Fruit fly (Drosophila melanogaster) whole organism, embryonic: ENCODE results near the gene CG18810.

ENCODE experiments used
- Aef1 ChIP-seq: fragments of 200-800 bp; sonication (Bioruptor generic); IDR thresholded peaks from 3 replicates; pipeline ENCODE4 v1.3.6; 2022; ENCODE audit warnings: missing biosample characterization, missing genetic modification characterization
- CG10366 ChIP-seq: fragments of 200-800 bp; sonication (Bioruptor generic); IDR thresholded peaks from 2 replicates; pipeline ENCODE4 v1.3.6; 2022; ENCODE audit warnings: missing biosample characterization, missing genetic modification characterization
- CG12659 ChIP-seq: fragments of 200-800 bp; sonication (Bioruptor generic); optimal IDR thresholded peaks from 3 replicates; lab custom pipeline; 2017; ENCODE audit warnings: mild to moderate bottlenecking, missing biosample characterization, missing genetic modification reagents, missing genetic modification characterization
- CG12744 ChIP-seq: fragments of 200-800 bp; sonication (Bioruptor generic); optimal IDR thresholded peaks from 2 replicates; lab custom pipeline; 2016; ENCODE audit warnings: missing biosample characterization, missing genetic modification characterization
- CG13894 ChIP-seq: fragments of 200-800 bp; sonication (Bioruptor generic); optimal IDR thresholded peaks from 3 replicates; lab custom pipeline; 2018; ENCODE audit warnings: missing biosample characterization, mild to moderate bottlenecking, missing genetic modification characterization, moderate library complexity
- CG18476 ChIP-seq: fragments of 200-800 bp; sonication (Bioruptor generic); optimal IDR thresholded peaks from 2 replicates; lab custom pipeline; 2016; ENCODE audit warnings: missing biosample characterization, mild to moderate bottlenecking, missing genetic modification characterization
- CG5180 ChIP-seq: fragments of 200-800 bp; sonication (Bioruptor generic); optimal IDR thresholded peaks from 3 replicates; lab custom pipeline; 2017; ENCODE audit warnings: missing biosample characterization, missing genetic modification characterization, mild to moderate bottlenecking, moderate library complexity, missing genetic modification reagents
- CG8359 ChIP-seq: fragments of 200-800 bp; sonication (Bioruptor generic); optimal IDR thresholded peaks from 2 replicates; lab custom pipeline; 2017; ENCODE audit warnings: missing biosample characterization, mild to moderate bottlenecking, missing genetic modification characterization, borderline replicate concordance
- CG9609 ChIP-seq: fragments of 200-800 bp; sonication (Bioruptor generic); optimal IDR thresholded peaks from 3 replicates; lab custom pipeline; 2016; ENCODE audit warnings: missing biosample characterization, missing genetic modification characterization
- CG9932 ChIP-seq: fragments of 200-800 bp; sonication (Bioruptor generic); IDR thresholded peaks from 2 replicates; pipeline ENCODE4 v1.3.6; 2022; ENCODE audit warnings: missing biosample characterization, missing genetic modification characterization
- CHES-1-like ChIP-seq: fragments of 200-800 bp; sonication (Bioruptor generic); optimal IDR thresholded peaks from 2 replicates; lab custom pipeline; 2016; ENCODE audit warnings: missing biosample characterization, missing genetic modification characterization
- Dbx ChIP-seq: fragments of 200-800 bp; sonication (Bioruptor generic); IDR thresholded peaks from 3 replicates; pipeline ENCODE4 v1.3.6; 2022; ENCODE audit warnings: missing biosample characterization, missing genetic modification characterization
- Dfd ChIP-seq, 2 experiments: fragments of >200 bp; optimal IDR thresholded peaks; 2 replicates each; lab custom pipeline; 2017; ENCODE audit warnings: missing biosample characterization in 2 of 2, missing genetic modification characterization in 2 of 2
- Dll ChIP-seq: fragments of 200-800 bp; sonication (Bioruptor generic); IDR thresholded peaks from 4 replicates; pipeline ENCODE4 v1.3.6; 2022; ENCODE audit warnings: missing biosample characterization, missing genetic modification characterization; ENCODE audit not compliant: partially characterized antibody
- Ets65A ChIP-seq: fragments of 200-800 bp; sonication (Bioruptor generic); peaks from one replicate; lab custom pipeline; 2016; ENCODE audit warnings: missing biosample characterization, missing genetic modification characterization
- Gug ChIP-seq: fragments of 200-800 bp; sonication (Bioruptor generic); IDR thresholded peaks from 4 replicates; pipeline ENCODE4 v1.3.6; 2022; ENCODE audit warnings: missing biosample characterization, missing genetic modification characterization
- Poxn ChIP-seq: fragments of 200-800 bp; sonication (Bioruptor generic); IDR thresholded peaks from 2 replicates; pipeline ENCODE4 v1.3.6; 2022; ENCODE audit warnings: missing biosample characterization, missing genetic modification characterization
- ase ChIP-seq: fragments of 200-800 bp; sonication (Bioruptor generic); IDR thresholded peaks from 3 replicates; pipeline ENCODE4 v1.3.6; 2022; ENCODE audit warnings: missing biosample characterization, missing genetic modification characterization
- ash1 ChIP-seq: fragments of 200-800 bp; sonication (Bioruptor generic); optimal IDR thresholded peaks from 2 replicates; lab custom pipeline; 2018; ENCODE audit warnings: missing biosample characterization, mild to moderate bottlenecking, missing genetic modification characterization
- ato ChIP-seq: fragments of 200-800 bp; sonication (Bioruptor generic); IDR thresholded peaks from 2 replicates; pipeline ENCODE4 v1.3.6; 2022; ENCODE audit warnings: missing biosample characterization, missing genetic modification characterization; ENCODE audit not compliant: partially characterized antibody
- chn ChIP-seq: fragments of 200-800 bp; sonication (Bioruptor generic); optimal IDR thresholded peaks from 2 replicates; lab custom pipeline; 2016; ENCODE audit warnings: missing biosample characterization, missing genetic modification characterization
- fd3F ChIP-seq: fragments of 200-800 bp; sonication (Bioruptor generic); optimal IDR thresholded peaks from 2 replicates; lab custom pipeline; 2018; ENCODE audit warnings: missing biosample characterization, mild to moderate bottlenecking, missing genetic modification characterization, moderate library complexity
- kni ChIP-seq: fragments of 200-800 bp; sonication (Bioruptor generic); optimal IDR thresholded peaks from 3 replicates; lab custom pipeline; 2017; ENCODE audit warnings: mild to moderate bottlenecking, missing biosample characterization, missing genetic modification reagents, missing genetic modification characterization
- lola ChIP-seq, 3 experiments: fragments of >200 bp in 2 of 3; fragments of 200-800 bp in 1 of 3; sonication (Bioruptor generic) in 1 of 3; optimal IDR thresholded peaks; 2 replicates each; lab custom pipeline; 2017 to 2019; ENCODE audit warnings: missing biosample characterization in 3 of 3, missing genetic modification characterization in 3 of 3, mild to moderate bottlenecking in 1 of 3, moderate library complexity in 1 of 3
- pan ChIP-seq, 4 experiments: fragments of >200 bp in 3 of 4; fragments of 200-800 bp in 1 of 4; sonication (Bioruptor generic) in 1 of 4; optimal IDR thresholded peaks in 3 of 4; IDR thresholded peaks in 1 of 4; 2 replicates each; pipeline versions ENCODE4 v1.3.6 to Lab custom; 2017 to 2022; ENCODE audit warnings: missing biosample characterization in 2 of 4, missing genetic modification characterization in 2 of 4, mixed read lengths in 1 of 4
- shn ChIP-seq: fragments of 200-800 bp; sonication (Bioruptor generic); optimal IDR thresholded peaks from 3 replicates; lab custom pipeline; 2016; ENCODE audit warnings: missing biosample characterization, missing genetic modification characterization
- tio ChIP-seq: fragments of 200-800 bp; sonication (Bioruptor generic); optimal IDR thresholded peaks from 2 replicates; lab custom pipeline; 2017; ENCODE audit warnings: missing biosample characterization, missing genetic modification characterization, inconsistent platforms
- tup ChIP-seq: fragments of 200-800 bp; sonication (Bioruptor generic); optimal IDR thresholded peaks from 2 replicates; lab custom pipeline; 2016; ENCODE audit warnings: missing biosample characterization, mild to moderate bottlenecking, missing genetic modification characterization, moderate library complexity
- vvl ChIP-seq: fragments of 200-800 bp; sonication (Bioruptor generic); IDR thresholded peaks from 2 replicates; pipeline ENCODE4 v1.3.6; 2022; ENCODE audit warnings: missing biosample characterization, missing genetic modification characterization
- wor ChIP-seq: fragments of 200-800 bp; sonication (Bioruptor generic); IDR thresholded peaks from 2 replicates; pipeline ENCODE4 v1.3.6; 2022; ENCODE audit warnings: missing biosample characterization, missing genetic modification characterization
- zen2 ChIP-seq: fragments of 200-800 bp; sonication (Bioruptor generic); IDR thresholded peaks from 3 replicates; pipeline ENCODE4 v1.3.6; 2022; ENCODE audit warnings: missing biosample characterization, missing genetic modification characterization; ENCODE audit not compliant: partially characterized antibody

The CG18810 gene

DNA sequence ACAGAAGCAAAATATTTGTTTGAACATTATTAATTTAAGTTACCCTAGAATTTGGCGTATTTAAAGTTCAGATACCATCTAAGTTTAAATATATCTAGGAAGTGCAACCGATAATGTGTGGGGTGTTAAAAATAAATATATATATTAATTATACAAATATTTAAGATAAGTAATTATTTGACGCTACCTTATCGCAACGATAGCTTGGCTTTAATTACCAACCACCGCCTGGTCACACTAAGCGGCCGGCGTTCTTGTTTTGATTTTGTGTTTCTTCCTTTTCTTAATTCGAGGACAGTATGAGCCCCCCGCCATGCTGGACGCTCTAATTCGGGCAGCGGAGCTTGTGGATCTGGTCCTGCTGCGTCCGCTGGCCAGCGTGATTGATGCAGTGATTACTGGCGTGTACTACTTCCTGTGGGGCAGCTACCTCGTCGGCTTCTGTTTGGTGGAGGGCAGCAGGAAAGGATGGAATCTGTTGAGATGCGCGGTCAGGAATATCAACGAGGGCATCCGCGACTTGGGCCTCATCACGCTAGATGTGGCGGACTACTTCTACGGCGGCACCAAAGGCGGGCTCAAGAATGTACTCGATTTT is 33.5 kb downstream of the CG18810 start, which contains the start of gene CG2617 (continued):
- TF ChIP-seq CG12744 (no peak), CG12659 (GFP tag; lab: Kevin White, UChicago) (no peak), Dll (GFP tag; lab: Robert Waterston, UW) (peak; percentile 61; the same call in 2 of the 4 replicates)
- TF ChIP-seq, all 482 proteins: peak for 28

DNA sequence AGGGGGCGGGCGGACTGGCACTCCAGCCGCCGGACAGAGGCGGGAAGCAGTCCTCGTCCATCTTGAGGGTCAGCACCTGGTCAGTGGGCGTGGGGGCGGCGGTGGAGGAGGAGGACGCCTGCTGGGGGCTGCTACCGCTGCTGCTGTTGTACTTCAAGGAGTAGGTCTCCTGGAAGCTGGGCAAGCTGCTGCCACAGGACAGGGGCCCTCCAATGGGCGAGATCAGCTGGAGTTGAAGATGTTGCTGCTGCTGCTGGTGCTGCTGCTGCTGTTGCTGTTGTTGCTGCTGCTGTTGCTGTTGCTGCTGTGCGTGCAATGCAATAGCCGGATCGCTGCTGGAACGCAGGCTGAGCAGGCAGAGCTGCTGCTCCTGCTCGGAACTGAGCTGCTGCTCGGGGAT is 40.0 kb downstream of the CG18810 start:
- TF ChIP-seq Gug (GFP tag; lab: Robert Waterston, UW) (no peak), kni (GFP tag; lab: Kevin White, UChicago) (no peak), CG18476 (no peak), ase (GFP tag; lab: Robert Waterston, UW) (no peak), tio (GFP tag; lab: Kevin White, UChicago) (no peak), ato (GFP tag; lab: Robert Waterston, UW) (no peak), CG13894 (tag; lab: Kevin White, UChicago) (no peak), CG9609 (GFP tag; lab: Kevin White, UChicago) (no peak), Aef1 (no peak), Dbx (no peak)

DNA sequence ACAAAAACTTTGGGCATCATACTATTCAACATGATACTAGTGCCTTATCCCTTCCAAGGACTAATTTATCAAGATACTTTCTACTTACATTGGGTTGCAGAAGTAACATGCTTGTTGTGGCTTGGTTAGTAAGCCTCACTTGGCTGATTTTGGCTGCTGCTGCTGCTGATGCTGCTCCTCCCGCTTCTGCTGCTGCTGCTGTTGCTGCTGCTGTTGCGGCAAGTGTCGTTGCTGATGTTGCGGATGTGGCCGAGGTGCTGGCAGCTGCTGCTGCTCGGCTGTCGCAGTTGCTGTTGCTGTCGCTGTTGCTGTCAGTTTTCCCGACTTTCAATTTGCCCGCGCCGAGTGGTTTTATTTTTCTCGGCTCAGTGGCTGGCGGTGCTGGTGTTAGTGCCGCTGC is 41.3 kb downstream of the CG18810 start:
- TF ChIP-seq CG8359 = no peak
- peak in 1 of 2 experiments; percentile 59 for TF ChIP-seq Dfd (GFP tag; optimal IDR thresholded peaks at IDR 0.05; lab: Kevin White, UChicago)

DNA sequence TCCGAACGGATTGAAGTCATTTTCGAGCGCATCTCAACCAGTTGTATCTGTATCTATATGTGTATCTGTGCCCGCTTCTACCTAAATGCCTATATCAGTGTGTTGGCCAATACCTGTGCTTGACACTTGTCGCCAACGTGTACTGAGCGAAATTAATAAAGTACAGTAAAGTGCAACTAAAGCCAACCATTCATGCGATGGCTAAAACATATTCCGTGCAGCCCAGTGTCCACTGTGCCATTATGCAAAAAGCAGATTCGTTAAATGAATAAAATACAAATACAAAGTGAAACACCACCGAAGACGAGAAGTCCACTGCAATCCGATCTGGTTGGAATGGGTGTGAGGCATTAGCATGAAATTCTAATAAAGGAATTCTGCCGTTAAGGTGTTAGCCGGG is 46.4 kb downstream of the CG18810 start:
- no peak for TF ChIP-seq fd3F (GFP tag; lab: Kevin White, UChicago)
- TF ChIP-seq shn (GFP tag; lab: Kevin White, UChicago) = no peak
- no peak for TF ChIP-seq CG9932 (GFP tag; lab: Robert Waterston, UW)
- no peak for TF ChIP-seq CHES-1-like (GFP tag; lab: Kevin White, UChicago)
- peak; percentile 80 for TF ChIP-seq Ets65A (GFP tag; lab: Kevin White, UChicago)
- TF ChIP-seq wor (GFP tag; lab: Robert Waterston, UW) = no peak
- no peak for TF ChIP-seq lola (GFP tag; optimal IDR thresholded peaks at IDR 0.05; lab: Kevin White, UChicago)
- no peak for TF ChIP-seq ash1
- TF ChIP-seq Aef1 = no peak
- TF ChIP-seq tup (GFP tag; lab: Kevin White, UChicago) = no peak
- no peak for TF ChIP-seq CG9609 (GFP tag; lab: Kevin White, UChicago)
- peak; percentile 21; the same call in 1 of the 2 replicates for TF ChIP-seq vvl (GFP tag; lab: Robert Waterston, UW)
- TF ChIP-seq Dll (GFP tag; lab: Robert Waterston, UW) = no peak
- no peak for TF ChIP-seq Poxn (GFP tag; lab: Robert Waterston, UW)
- no peak for TF ChIP-seq chn
- no peak for TF ChIP-seq CG10366 (GFP tag; lab: Robert Waterston, UW)
- peak; percentile 42 for TF ChIP-seq CG5180 (GFP tag; lab: Kevin White, UChicago)
- TF ChIP-seq zen2 = no peak
- no peak for TF ChIP-seq pan (optimal IDR thresholded peaks at IDR 0.05; lab: Kevin White, UChicago)
- TF ChIP-seq pan (GFP tag; optimal IDR thresholded peaks at IDR 0.05 in 1 of 2, IDR thresholded peaks at IDR 0.05 in 1 of 2) = peak in 1 of 2 experiments; percentile 23
